Fruit fly (Drosophila melanogaster): ENCODE results near the gene CG44139.

DNA sequence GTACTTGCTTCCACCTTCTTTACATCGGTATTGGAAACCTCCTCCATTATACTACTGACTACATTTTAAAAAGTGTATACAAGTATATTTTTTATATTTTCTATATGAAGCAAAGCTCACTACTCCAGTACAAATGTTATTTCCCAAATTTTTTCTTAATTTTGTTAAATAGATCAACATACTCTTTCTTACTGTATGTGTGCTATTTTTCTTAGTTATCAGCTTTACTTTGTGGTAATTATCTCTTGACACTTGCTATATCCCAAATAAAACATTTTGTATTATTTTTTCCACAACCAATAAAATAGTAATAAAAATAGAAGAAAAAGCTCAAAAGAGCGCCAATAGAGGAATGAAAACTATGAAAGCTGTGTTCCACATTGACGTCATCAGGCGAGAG is 34.0 kb upstream of the CG44139 start, which contains the start of gene CG43750:
- TF ChIP-seq Abd-B (GFP tag; optimal IDR thresholded peaks at IDR 0.05), result no peak
- no peak for TF ChIP-seq Hnf4 (GFP tag; optimal IDR thresholded peaks at IDR 0.05)
- no peak for TF ChIP-seq lola (GFP tag; optimal IDR thresholded peaks at IDR 0.05)
- TF ChIP-seq Dif (GFP tag; optimal IDR thresholded peaks at IDR 0.05; ENCODE audit: partially characterized antibody), result no peak
- TF ChIP-seq Jra (GFP tag; optimal IDR thresholded peaks at IDR 0.05), result no peak
- no peak for TF ChIP-seq dmrt93B (GFP tag; optimal IDR thresholded peaks at IDR 0.05)
- no peak for TF ChIP-seq sv (GFP tag; optimal IDR thresholded peaks at IDR 0.05)
- no peak for TF ChIP-seq Myc (optimal IDR thresholded peaks at IDR 0.05)
- no peak for TF ChIP-seq HLH106 (tag; optimal IDR thresholded peaks at IDR 0.05)
- no peak for TF ChIP-seq Mio (GFP tag; optimal IDR thresholded peaks at IDR 0.05)
- TF ChIP-seq CG32264 (GFP tag; optimal IDR thresholded peaks at IDR 0.05), result no peak
- no peak for TF ChIP-seq dl (GFP tag; optimal IDR thresholded peaks at IDR 0.05; ENCODE audit: insufficient read depth in 1 of 2, partially characterized antibody in 2 of 2)

Measured in whole organism, wandering third instar larva.